Worm (Caenorhabditis elegans) whole organism, early embryonic: Measurements from ENCODE around the gene emb-5.

Source experiments
- B0310.2 ChIP-seq: sonication (generic microtip); optimal IDR thresholded peaks from 2 replicates; lab custom pipeline; 2016; ENCODE audit warnings: mild to moderate bottlenecking, missing genetic modification characterization, missing compliant biosample characterization
- F13C5.2 ChIP-seq: sonication (generic microtip); optimal IDR thresholded peaks from 2 replicates; lab custom pipeline; 2017; ENCODE audit warnings: mild to moderate bottlenecking, missing genetic modification characterization, inconsistent platforms, missing compliant biosample characterization
- ama-1 ChIP-seq: fragments of 150-350 bp; optimal IDR thresholded peaks from 2 replicates; lab custom pipeline; 2014
- ceh-13 ChIP-seq: fragments of 200-800 bp; sonication (Bioruptor generic); optimal IDR thresholded peaks from 2 replicates; lab custom pipeline; 2018; ENCODE audit warnings: mild to moderate bottlenecking, missing genetic modification characterization, missing compliant biosample characterization
- ceh-36 ChIP-seq: sonication (generic microtip); optimal IDR thresholded peaks from 2 replicates; lab custom pipeline; 2016; ENCODE audit warnings: missing genetic modification characterization, inconsistent platforms, missing compliant biosample characterization
- ets-7 ChIP-seq: sonication (generic microtip); optimal IDR thresholded peaks from 2 replicates; lab custom pipeline; 2016; ENCODE audit warnings: missing genotype, missing genetic modification characterization, missing compliant biosample characterization
- flt-1 ChIP-seq: fragments of 200-800 bp; sonication (Bioruptor generic); IDR thresholded peaks from 2 replicates; pipeline ENCODE4 v1.3.6; 2022; ENCODE audit warnings: missing genetic modification characterization, missing compliant biosample characterization
- hmbx-1 ChIP-seq: sonication (generic microtip); optimal IDR thresholded peaks from 2 replicates; lab custom pipeline; 2016; ENCODE audit warnings: mild to moderate bottlenecking, missing genetic modification characterization, missing compliant biosample characterization
- hmg-4 ChIP-seq: fragments of 200-800 bp; sonication (Bioruptor generic); optimal IDR thresholded peaks from 2 replicates; lab custom pipeline; 2018; ENCODE audit warnings: mild to moderate bottlenecking, missing genetic modification characterization, missing compliant biosample characterization
- hnd-1 ChIP-seq: sonication (generic microtip); optimal IDR thresholded peaks from 2 replicates; lab custom pipeline; 2016; ENCODE audit warnings: missing genetic modification characterization, missing compliant biosample characterization
- scrt-1 ChIP-seq: fragments of 200-800 bp; sonication (Bioruptor generic); IDR thresholded peaks from 2 replicates; pipeline ENCODE4 v1.3.6; 2022; ENCODE audit warnings: missing genetic modification characterization, missing compliant biosample characterization
- sea-1 ChIP-seq: fragments of 200-800 bp; sonication (Bioruptor generic); conservative IDR thresholded peaks from 2 replicates; pipeline ENCODE4 v1.3.6; 2022; ENCODE audit warnings: missing genetic modification characterization, missing compliant biosample characterization
- tbx-11 ChIP-seq: fragments of 200-800 bp; sonication (Bioruptor generic); IDR thresholded peaks from 2 replicates; pipeline ENCODE4 v1.3.6; 2022; ENCODE audit warnings: missing genetic modification characterization, missing compliant biosample characterization
- tra-4 ChIP-seq: sonication (generic microtip); optimal IDR thresholded peaks from 2 replicates; lab custom pipeline; 2017; ENCODE audit warnings: missing genetic modification characterization, missing compliant biosample characterization

DNA sequence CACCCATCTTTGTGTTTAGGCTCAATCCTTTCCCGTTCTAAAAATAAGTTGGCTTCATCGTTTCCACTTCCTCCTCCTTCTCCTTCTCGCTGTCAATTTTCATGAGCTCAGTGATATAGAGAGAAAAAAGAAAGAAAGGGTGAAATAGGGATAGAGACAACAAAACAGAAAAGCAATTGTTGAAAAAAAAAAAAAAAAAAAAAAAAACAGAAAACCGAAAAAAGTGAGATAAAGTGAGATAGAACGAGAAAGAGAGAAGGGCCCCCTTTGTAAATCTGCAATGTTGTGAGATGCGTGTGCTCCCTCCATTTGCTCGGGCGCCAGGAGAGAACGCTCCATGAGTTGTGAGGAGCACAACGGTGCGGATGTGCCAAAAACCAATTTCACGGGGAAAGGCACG is 3.5 kb upstream of the emb-5 start:
- TF ChIP-seq hmbx-1 (tag; lab: Kevin White, UChicago): no peak
- no peak for TF ChIP-seq ets-7
- no peak for TF ChIP-seq ceh-13 (GFP tag; lab: Kevin White, UChicago)
- no peak for TF ChIP-seq ama-1 (lab: Kevin White, UChicago)
- TF ChIP-seq hnd-1: no peak
- TF ChIP-seq sea-1 (GFP tag; lab: Robert Waterston, UW): no peak
- TF ChIP-seq hmg-4 (GFP tag; lab: Kevin White, UChicago): no peak
- no peak for TF ChIP-seq scrt-1 (GFP tag; lab: Robert Waterston, UW)
- no peak for TF ChIP-seq F13C5.2 (tag; lab: Kevin White, UChicago)
- no peak for TF ChIP-seq tra-4 (tag; lab: Kevin White, UChicago)
- no peak for TF ChIP-seq B0310.2 (tag; lab: Kevin White, UChicago)
- no peak for TF ChIP-seq flt-1 (GFP tag; lab: Robert Waterston, UW)
- no peak for TF ChIP-seq ceh-36 (tag; lab: Kevin White, UChicago)
- no peak for TF ChIP-seq tbx-11 (GFP tag; lab: Robert Waterston, UW)
